Worm (Caenorhabditis elegans) whole organism, late embryonic: Measurements from ENCODE around the gene ubc-6.

Experiments used
- F13H6.1 ChIP-seq: sonication (generic microtip); optimal IDR thresholded peaks from 2 replicates; lab custom pipeline; 2016; ENCODE audit warnings: missing genetic modification characterization, missing compliant biosample characterization
- ceh-30 ChIP-seq: fragments of 150-350 bp; optimal IDR thresholded peaks from 2 replicates; lab custom pipeline; 2014; ENCODE audit warnings: missing biosample characterization, missing genetic modification characterization
- hlh-6 ChIP-seq: sonication (generic microtip); optimal IDR thresholded peaks from 2 replicates; lab custom pipeline; 2016; ENCODE audit warnings: missing genotype, missing genetic modification characterization, missing compliant biosample characterization
- lin-11 ChIP-seq: fragments of 200-800 bp; sonication (Bioruptor generic); optimal IDR thresholded peaks from 2 replicates; lab custom pipeline; 2018; ENCODE audit warnings: mild to moderate bottlenecking, missing genetic modification characterization, missing compliant biosample characterization
- pag-3 ChIP-seq: sonication (generic microtip); optimal IDR thresholded peaks from 2 replicates; lab custom pipeline; 2016; ENCODE audit warnings: missing compliant biosample characterization, missing genetic modification characterization, borderline replicate concordance
- pha-4 ChIP-seq: fragments of 150-350 bp; optimal IDR thresholded peaks from 2 replicates; lab custom pipeline; 2018; ENCODE audit warnings: missing biosample characterization, missing genetic modification reagents, missing genetic modification characterization
- syd-9 ChIP-seq: sonication (generic microtip); optimal IDR thresholded peaks from 2 replicates; lab custom pipeline; 2016; ENCODE audit warnings: mild to moderate bottlenecking, missing genetic modification characterization, moderate library complexity, missing compliant biosample characterization
- unc-55 ChIP-seq: sonication (generic microtip); optimal IDR thresholded peaks from 2 replicates; lab custom pipeline; 2017; ENCODE audit warnings: missing biosample characterization, missing genetic modification reagents, missing genetic modification characterization

DNA sequence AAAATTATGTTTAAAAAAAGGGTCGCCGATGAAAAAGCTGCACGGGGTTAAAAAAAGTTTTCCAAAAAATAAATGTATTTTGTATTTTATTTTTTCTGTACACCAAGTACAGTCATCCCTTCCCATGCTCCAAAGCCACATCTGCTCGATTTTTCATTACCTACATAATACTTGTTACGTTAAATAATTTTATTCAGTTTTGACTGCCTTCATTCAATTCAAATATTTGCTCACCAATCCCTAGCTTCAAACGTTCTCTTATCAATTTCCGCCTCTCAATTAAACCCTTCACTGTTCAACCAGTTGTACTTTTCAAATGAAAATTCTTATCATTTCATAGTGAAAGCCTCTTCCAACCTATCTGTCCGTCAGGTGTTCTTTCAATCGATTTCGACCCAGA is 15.2 kb downstream of the ubc-6 start, which contains the start of gene R10H1.1:
- TF ChIP-seq lin-11 (tag; lab: Kevin White, UChicago) (no peak), ceh-30 (tag; lab: Kevin White, UChicago) (no peak), syd-9 (tag; lab: Kevin White, UChicago) (no peak), pag-3 (no peak), pha-4 (tag; lab: Kevin White, UChicago) (no peak), F13H6.1 (tag; lab: Kevin White, UChicago) (no peak), hlh-6 (tag; lab: Kevin White, UChicago) (no peak), unc-55 (GFP tag; lab: Kevin White, UChicago) (no peak)
